Worm (Caenorhabditis elegans) whole organism, early embryonic: ENCODE results near the gene ZK666.1.
A peak's percentile ranks its signal among the peaks of the same experiment; 100 is the strongest.
"Not testable (repeated sequence)": the region's sequence is repeated elsewhere in the genome, so short reads cannot be mapped to it uniquely, and the experiment has no call there.

Source experiments
- B0310.2 ChIP-seq: sonication (generic microtip); optimal IDR thresholded peaks from 2 replicates; lab custom pipeline; 2016; ENCODE audit warnings: mild to moderate bottlenecking, missing genetic modification characterization, missing compliant biosample characterization
- F13C5.2 ChIP-seq: sonication (generic microtip); optimal IDR thresholded peaks from 2 replicates; lab custom pipeline; 2017; ENCODE audit warnings: mild to moderate bottlenecking, missing genetic modification characterization, inconsistent platforms, missing compliant biosample characterization
- aly-1 ChIP-seq: sonication (generic microtip); optimal IDR thresholded peaks from 2 replicates; lab custom pipeline; 2016; ENCODE audit warnings: missing genetic modification characterization, missing compliant biosample characterization
- ama-1 ChIP-seq: fragments of 150-350 bp; optimal IDR thresholded peaks from 2 replicates; lab custom pipeline; 2014
- ceh-13 ChIP-seq: fragments of 200-800 bp; sonication (Bioruptor generic); optimal IDR thresholded peaks from 2 replicates; lab custom pipeline; 2018; ENCODE audit warnings: mild to moderate bottlenecking, missing genetic modification characterization, missing compliant biosample characterization
- ceh-36 ChIP-seq: sonication (generic microtip); optimal IDR thresholded peaks from 2 replicates; lab custom pipeline; 2016; ENCODE audit warnings: missing genetic modification characterization, inconsistent platforms, missing compliant biosample characterization
- ets-7 ChIP-seq: sonication (generic microtip); optimal IDR thresholded peaks from 2 replicates; lab custom pipeline; 2016; ENCODE audit warnings: missing genotype, missing genetic modification characterization, missing compliant biosample characterization
- flt-1 ChIP-seq: fragments of 200-800 bp; sonication (Bioruptor generic); IDR thresholded peaks from 2 replicates; pipeline ENCODE4 v1.3.6; 2022; ENCODE audit warnings: missing genetic modification characterization, missing compliant biosample characterization
- hmbx-1 ChIP-seq: sonication (generic microtip); optimal IDR thresholded peaks from 2 replicates; lab custom pipeline; 2016; ENCODE audit warnings: mild to moderate bottlenecking, missing genetic modification characterization, missing compliant biosample characterization
- hmg-4 ChIP-seq: fragments of 200-800 bp; sonication (Bioruptor generic); optimal IDR thresholded peaks from 2 replicates; lab custom pipeline; 2018; ENCODE audit warnings: mild to moderate bottlenecking, missing genetic modification characterization, missing compliant biosample characterization
- hnd-1 ChIP-seq: sonication (generic microtip); optimal IDR thresholded peaks from 2 replicates; lab custom pipeline; 2016; ENCODE audit warnings: missing genetic modification characterization, missing compliant biosample characterization
- pes-1 ChIP-seq: fragments of 200-800 bp; sonication (Bioruptor generic); IDR thresholded peaks from 2 replicates; pipeline ENCODE4 v1.3.6; 2022; ENCODE audit warnings: missing genetic modification reagents, missing genetic modification characterization, missing compliant biosample characterization
- scrt-1 ChIP-seq: fragments of 200-800 bp; sonication (Bioruptor generic); IDR thresholded peaks from 2 replicates; pipeline ENCODE4 v1.3.6; 2022; ENCODE audit warnings: missing genetic modification characterization, missing compliant biosample characterization
- sea-1 ChIP-seq: fragments of 200-800 bp; sonication (Bioruptor generic); conservative IDR thresholded peaks from 2 replicates; pipeline ENCODE4 v1.3.6; 2022; ENCODE audit warnings: missing genetic modification characterization, missing compliant biosample characterization
- tbx-11 ChIP-seq: fragments of 200-800 bp; sonication (Bioruptor generic); IDR thresholded peaks from 2 replicates; pipeline ENCODE4 v1.3.6; 2022; ENCODE audit warnings: missing genetic modification characterization, missing compliant biosample characterization
- tbx-37 ChIP-seq: fragments of 200-800 bp; sonication (Bioruptor generic); conservative IDR thresholded peaks from 2 replicates; pipeline ENCODE4 v1.3.6; 2022; ENCODE audit warnings: missing genetic modification reagents, missing genetic modification characterization, missing compliant biosample characterization
- tra-4 ChIP-seq: sonication (generic microtip); optimal IDR thresholded peaks from 2 replicates; lab custom pipeline; 2017; ENCODE audit warnings: missing genetic modification characterization, missing compliant biosample characterization

Gene ZK666.1

DNA sequence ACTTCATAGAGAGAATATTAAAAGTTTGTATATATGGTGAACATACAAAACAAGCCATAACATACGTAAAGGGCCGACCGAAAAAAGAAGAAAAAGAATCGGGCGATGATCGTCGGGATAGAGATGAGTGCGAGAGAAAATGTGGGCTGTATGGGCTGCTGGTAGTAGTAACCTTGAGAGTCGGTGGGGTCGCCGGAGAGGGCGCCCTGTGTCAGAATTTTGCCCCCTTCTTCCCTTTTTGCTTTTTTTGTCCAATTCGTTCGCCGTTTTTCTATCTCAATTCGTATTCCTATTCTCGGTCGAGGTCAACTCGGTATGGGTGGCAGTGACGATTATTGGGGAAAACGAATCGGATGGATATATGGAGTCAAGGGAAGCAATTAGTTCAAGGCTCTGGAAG is 34.8 kb upstream of the ZK666.1 start:
- TF ChIP-seq ets-7 (no peak), sea-1 (GFP tag; lab: Robert Waterston, UW) (no peak), aly-1 (tag; lab: Kevin White, UChicago) (no peak), hmg-4 (GFP tag; lab: Kevin White, UChicago) (peak; percentile 18)

DNA sequence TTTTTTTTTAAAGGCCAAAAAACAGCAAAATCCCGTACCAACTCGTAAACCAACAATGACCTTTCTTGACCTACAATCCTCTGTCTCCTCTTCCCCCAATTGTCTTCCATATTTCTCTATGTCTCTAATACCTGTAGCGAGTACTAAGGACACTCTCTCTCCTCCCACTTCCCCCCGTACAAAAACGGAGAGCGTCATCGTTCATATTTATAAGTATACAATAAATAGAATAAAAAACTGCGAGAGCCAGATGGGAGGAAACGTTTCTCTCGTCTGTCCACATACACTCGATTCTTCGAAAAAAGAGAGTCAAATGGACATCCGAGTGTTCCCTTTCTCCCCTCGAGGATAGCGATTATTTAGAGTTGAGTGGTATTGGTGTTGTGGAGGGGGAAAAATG is 33.6 kb upstream of the ZK666.1 start:
- TF ChIP-seq tra-4 (tag; lab: Kevin White, UChicago): no peak
- no peak for TF ChIP-seq pes-1 (GFP tag; lab: Robert Waterston, UW)
- no peak for TF ChIP-seq sea-1 (GFP tag; lab: Robert Waterston, UW)
- peak; percentile 72 for TF ChIP-seq hmg-4 (GFP tag; lab: Kevin White, UChicago)

DNA sequence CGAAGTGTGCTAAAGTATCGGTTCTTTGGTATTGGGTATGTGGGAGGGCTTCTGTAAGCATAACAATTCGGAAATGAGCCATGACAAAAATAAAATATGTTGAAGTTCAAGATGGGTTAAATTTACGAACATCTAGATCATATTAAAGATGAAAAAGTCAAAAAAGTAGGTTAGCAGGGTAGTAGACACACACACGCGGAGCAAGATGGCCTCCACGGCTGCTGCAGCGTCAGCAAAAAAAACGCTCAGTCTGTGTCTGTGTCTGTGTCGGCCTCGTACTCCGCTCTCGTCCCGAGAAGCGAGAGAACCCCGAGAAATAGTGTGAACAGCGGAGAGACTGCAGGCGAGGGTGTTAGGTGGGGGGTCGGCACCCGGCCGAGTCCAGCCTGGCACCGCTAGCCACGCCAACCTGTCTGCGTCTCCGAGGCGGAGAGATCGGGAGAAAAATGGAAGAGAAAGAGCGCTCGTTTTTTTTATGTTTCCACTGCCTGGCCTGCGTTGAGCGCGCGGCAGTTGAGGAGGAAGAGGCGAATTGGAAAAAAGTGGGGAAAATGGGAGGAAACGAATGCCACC is 31.4 kb upstream of the ZK666.1 start, which contains the start of gene myrf-1:
Gene myrf-1, minus strand, starts transcription at position 51 of the 573 bp plus-strand sequence.
- TF ChIP-seq ceh-13 (GFP tag; lab: Kevin White, UChicago): no peak
- TF ChIP-seq pes-1 (GFP tag; lab: Robert Waterston, UW): no peak
- TF ChIP-seq scrt-1: 0 out of 2 replicates have a peak, but pooled peaks have one; percentile 45
- TF ChIP-seq F13C5.2 (tag; lab: Kevin White, UChicago): peak; percentile 69
- TF ChIP-seq tbx-11 (GFP tag; lab: Robert Waterston, UW): no peak
- TF ChIP-seq flt-1 (GFP tag; lab: Robert Waterston, UW): peak; percentile 55; the same call in 1 of the 2 replicates
- TF ChIP-seq hmbx-1 (tag; lab: Kevin White, UChicago): no peak
- TF ChIP-seq ets-7: no peak
- TF ChIP-seq aly-1 (tag; lab: Kevin White, UChicago): no peak
- TF ChIP-seq sea-1 (GFP tag; lab: Robert Waterston, UW): no peak
- TF ChIP-seq hmg-4 (GFP tag; lab: Kevin White, UChicago): peak; percentile 86
- no peak for TF ChIP-seq tra-4 (tag; lab: Kevin White, UChicago)
- no peak for TF ChIP-seq tbx-37 (GFP tag; lab: Robert Waterston, UW)
- no peak for TF ChIP-seq B0310.2
- no peak for TF ChIP-seq hnd-1 (tag; lab: Kevin White, UChicago)
- peak; percentile 18 for TF ChIP-seq ceh-36 (tag; lab: Kevin White, UChicago)
- no peak for TF ChIP-seq ama-1

DNA sequence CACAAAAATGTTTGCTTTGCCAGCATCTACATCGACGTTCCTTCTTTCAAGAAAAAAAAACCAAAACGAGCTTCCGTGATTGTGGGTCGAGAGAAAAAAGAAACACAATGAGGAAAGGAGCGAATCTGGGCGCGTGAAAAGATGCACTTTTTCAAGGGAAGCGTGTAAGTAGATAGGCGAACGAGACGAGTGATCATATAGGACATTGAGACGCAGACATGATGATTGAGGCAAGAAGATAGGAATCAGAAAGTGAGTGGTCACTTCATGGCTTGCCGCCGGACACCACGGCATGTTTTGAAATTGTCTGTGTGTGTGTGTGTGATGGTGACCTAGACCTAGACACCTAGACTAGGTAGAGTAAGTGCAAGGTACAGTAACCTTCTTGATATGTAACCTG is 30.4 kb upstream of the ZK666.1 start:
- TF ChIP-seq F13C5.2 (tag; lab: Kevin White, UChicago): peak; percentile 28
- TF ChIP-seq hmg-4 (GFP tag; lab: Kevin White, UChicago): peak; percentile 34
- TF ChIP-seq hmbx-1 (tag; lab: Kevin White, UChicago): no peak
- no peak for TF ChIP-seq ceh-13 (GFP tag; lab: Kevin White, UChicago)

DNA sequence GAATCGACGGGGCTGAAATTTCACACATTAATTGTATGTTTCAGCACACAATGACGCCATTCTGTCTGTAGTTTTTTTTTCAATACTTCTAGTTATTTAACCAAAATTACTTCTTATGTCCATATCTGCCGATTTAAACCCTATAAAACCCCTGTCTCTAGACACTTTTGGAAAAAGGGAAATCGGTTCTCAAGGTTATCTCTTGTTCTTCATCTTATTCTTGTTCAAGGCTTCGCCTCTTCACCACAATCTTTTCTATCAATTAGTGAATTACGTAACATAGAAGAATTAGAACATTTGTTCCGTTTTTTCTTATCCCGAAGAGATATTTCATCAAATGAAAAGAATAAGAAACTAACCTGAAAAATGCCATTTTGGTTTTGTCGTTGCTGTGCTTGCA is 29.5 kb upstream of the ZK666.1 start:
- TF ChIP-seq F13C5.2 (tag; lab: Kevin White, UChicago): no peak
- no peak for TF ChIP-seq flt-1 (GFP tag; lab: Robert Waterston, UW)
- TF ChIP-seq aly-1 (tag; lab: Kevin White, UChicago): no peak
- no peak for TF ChIP-seq ceh-13 (GFP tag; lab: Kevin White, UChicago)
- TF ChIP-seq B0310.2: no peak
- TF ChIP-seq sea-1 (GFP tag; lab: Robert Waterston, UW): no peak
- no peak for TF ChIP-seq hmg-4 (GFP tag; lab: Kevin White, UChicago)
- TF ChIP-seq ama-1: no peak
- TF ChIP-seq ets-7: no peak
- no peak for TF ChIP-seq hmbx-1 (tag; lab: Kevin White, UChicago)
- TF ChIP-seq hnd-1 (tag; lab: Kevin White, UChicago): no peak
- no peak for TF ChIP-seq ceh-36 (tag; lab: Kevin White, UChicago)
- TF ChIP-seq tra-4 (tag; lab: Kevin White, UChicago): no peak
- TF ChIP-seq tbx-37 (GFP tag; lab: Robert Waterston, UW): no peak

DNA sequence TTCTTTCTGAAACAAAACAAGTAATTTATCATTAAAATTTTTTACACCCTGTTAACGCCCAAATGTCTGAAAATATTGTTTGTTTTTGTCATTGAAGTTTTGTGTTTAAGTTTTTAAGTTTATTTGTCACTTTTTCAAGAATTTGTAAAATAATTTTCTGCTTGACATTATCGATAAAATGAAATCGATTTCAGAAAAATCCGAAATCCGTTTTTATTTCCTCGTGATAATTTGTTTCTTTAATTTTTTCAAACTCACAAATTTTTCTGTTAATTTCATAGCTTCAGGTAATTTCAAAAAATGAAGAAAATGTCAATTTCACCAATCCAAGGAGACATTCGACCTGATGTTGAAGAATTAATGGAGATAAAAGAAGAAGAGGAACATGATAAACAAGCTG is 24.8 kb upstream of the ZK666.1 start, which contains the start of gene ZK666.12:
Gene ZK666.12, plus strand, starts transcription at position 301 of the 400 bp plus-strand sequence.
- TF ChIP-seq scrt-1 (no peak), hnd-1 (tag; lab: Kevin White, UChicago) (no peak), ceh-36 (tag; lab: Kevin White, UChicago) (no peak)

DNA sequence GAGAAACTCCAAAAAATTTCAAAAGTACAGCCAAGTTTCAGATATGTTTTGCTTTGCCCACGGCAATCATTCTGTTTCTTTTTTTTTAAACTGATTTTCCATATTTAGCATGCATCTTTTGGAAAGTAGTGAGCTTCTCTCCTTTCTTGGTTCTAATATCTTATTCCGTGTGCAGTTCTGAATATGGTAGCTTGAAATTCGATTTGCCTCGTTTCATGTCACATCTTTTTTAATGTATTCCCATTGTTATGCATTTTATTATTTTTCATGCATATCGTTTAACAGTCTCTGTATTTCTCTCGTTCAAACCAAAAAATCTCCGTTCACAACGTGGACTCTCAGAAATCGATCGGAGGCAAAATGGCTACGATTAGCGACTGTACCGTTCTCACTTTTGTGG is 23.3 kb upstream of the ZK666.1 start, which contains the start of gene ZK666.14:
Gene ZK666.14, plus strand, starts transcription at position 301 of the 400 bp plus-strand sequence.
- TF ChIP-seq tbx-37 (GFP tag; lab: Robert Waterston, UW) (no peak), ama-1 (no peak), pes-1 (GFP tag; lab: Robert Waterston, UW) (no peak), scrt-1 (no peak), hmg-4 (GFP tag; lab: Kevin White, UChicago) (no peak), ceh-36 (tag; lab: Kevin White, UChicago) (no peak), tbx-11 (GFP tag; lab: Robert Waterston, UW) (no peak), sea-1 (GFP tag; lab: Robert Waterston, UW) (no peak), hmbx-1 (tag; lab: Kevin White, UChicago) (no peak), B0310.2 (no peak), F13C5.2 (tag; lab: Kevin White, UChicago) (no peak), ets-7 (no peak), aly-1 (tag; lab: Kevin White, UChicago) (no peak), ceh-13 (GFP tag; lab: Kevin White, UChicago) (no peak), hnd-1 (tag; lab: Kevin White, UChicago) (no peak)

DNA sequence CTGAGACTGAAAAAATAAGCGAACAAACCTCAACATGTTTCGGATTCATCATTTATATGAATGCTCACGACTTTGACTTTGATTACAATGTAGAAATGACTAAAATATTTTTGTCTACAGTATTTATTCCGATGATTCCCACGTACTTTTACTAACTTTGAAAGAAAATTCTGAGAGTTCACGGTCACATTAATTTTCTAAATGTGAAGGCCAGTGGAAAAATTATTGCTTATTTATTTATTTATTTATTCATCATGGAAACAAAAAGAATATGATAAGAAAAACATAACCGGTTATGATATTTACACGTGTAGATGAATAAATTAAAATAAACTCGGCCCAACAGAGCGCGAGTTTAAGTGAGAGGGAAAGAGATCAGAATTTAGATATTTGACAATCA is 21.9 kb upstream of the ZK666.1 start, which contains the start of gene ZK666.8:
Gene ZK666.8, minus strand, starts transcription at position 101 of the 400 bp plus-strand sequence.
- TF ChIP-seq hnd-1 (tag; lab: Kevin White, UChicago); pes-1 (GFP tag; lab: Robert Waterston, UW); scrt-1: not testable (repeated sequence)
